Fruit fly (Drosophila melanogaster) whole organism, embryonic: ENCODE data around the gene Grip75.

Experiments used
- B-H2 ChIP-seq: fragments of 200-800 bp; sonication (Bioruptor generic); optimal IDR thresholded peaks from 2 replicates; lab custom pipeline; 2018; ENCODE audit warnings: missing biosample characterization, mild to moderate bottlenecking, missing genetic modification characterization
- CG10959 ChIP-seq: fragments of 200-800 bp; sonication (Bioruptor generic); IDR thresholded peaks from 2 replicates; pipeline ENCODE4 v1.3.6; 2022; ENCODE audit warnings: missing biosample characterization, missing genetic modification characterization
- CG12219 ChIP-seq: fragments of 200-800 bp; sonication (Bioruptor generic); optimal IDR thresholded peaks from 3 replicates; lab custom pipeline; 2018; ENCODE audit warnings: missing biosample characterization, mild to moderate bottlenecking, missing genetic modification characterization
- CG1233 ChIP-seq: fragments of 200-800 bp; sonication (Bioruptor generic); optimal IDR thresholded peaks from 4 replicates; lab custom pipeline; 2018; ENCODE audit warnings: missing biosample characterization, mild to moderate bottlenecking, missing genetic modification characterization
- CG12942 ChIP-seq: fragments of 200-800 bp; sonication (Bioruptor generic); optimal IDR thresholded peaks from 3 replicates; lab custom pipeline; 2016; ENCODE audit warnings: missing biosample characterization, missing genetic modification characterization
- CG14710 ChIP-seq: fragments of 200-800 bp; sonication (Bioruptor generic); optimal IDR thresholded peaks from 3 replicates; lab custom pipeline; 2019; ENCODE audit warnings: missing biosample characterization, mild to moderate bottlenecking, missing genetic modification characterization, moderate library complexity
- CG14965 ChIP-seq: fragments of 200-800 bp; sonication (Bioruptor generic); optimal IDR thresholded peaks from 2 replicates; lab custom pipeline; 2016; ENCODE audit warnings: missing biosample characterization, missing genetic modification characterization, borderline replicate concordance
- CG15269 ChIP-seq: fragments of 200-800 bp; sonication (Bioruptor generic); optimal IDR thresholded peaks from 2 replicates; lab custom pipeline; 2018; ENCODE audit warnings: missing biosample characterization, mild to moderate bottlenecking, missing genetic modification characterization, moderate library complexity
- CG15696 ChIP-seq: fragments of 200-800 bp; sonication (Bioruptor generic); optimal IDR thresholded peaks from 2 replicates; lab custom pipeline; 2019; ENCODE audit warnings: missing biosample characterization, mild to moderate bottlenecking, missing genetic modification characterization, moderate library complexity
- CG1602 ChIP-seq: fragments of 200-800 bp; sonication (Bioruptor generic); optimal IDR thresholded peaks from 3 replicates; lab custom pipeline; 2016; ENCODE audit warnings: missing biosample characterization, missing genetic modification characterization
- CG1603 ChIP-seq: fragments of 200-800 bp; sonication (Bioruptor generic); optimal IDR thresholded peaks from 2 replicates; lab custom pipeline; 2019; ENCODE audit warnings: missing biosample characterization, mild to moderate bottlenecking, missing genetic modification characterization, moderate library complexity
- CG1647 ChIP-seq: fragments of 200-800 bp; sonication (Bioruptor generic); optimal IDR thresholded peaks from 3 replicates; lab custom pipeline; 2016; ENCODE audit warnings: missing biosample characterization, missing genetic modification characterization
- CG2889 ChIP-seq: fragments of 200-800 bp; sonication (Bioruptor generic); IDR thresholded peaks from 3 replicates; pipeline ENCODE4 v1.3.6; 2022; ENCODE audit warnings: missing biosample characterization, missing genetic modification characterization
- CG30403 ChIP-seq: fragments of 200-800 bp; sonication (Bioruptor generic); optimal IDR thresholded peaks from 3 replicates; lab custom pipeline; 2016; ENCODE audit warnings: missing biosample characterization, missing genetic modification characterization
- CG32532 ChIP-seq: fragments of 200-800 bp; sonication (Bioruptor generic); IDR thresholded peaks from 2 replicates; pipeline ENCODE4 v1.3.6; 2022; ENCODE audit warnings: missing biosample characterization, missing genetic modification characterization
- CG34376 ChIP-seq: fragments of 200-800 bp; sonication (Bioruptor generic); optimal IDR thresholded peaks from 2 replicates; lab custom pipeline; 2018; ENCODE audit warnings: missing biosample characterization, mild to moderate bottlenecking, missing genetic modification characterization
- CG4404 ChIP-seq: fragments of 200-800 bp; sonication (Bioruptor generic); IDR thresholded peaks from 2 replicates; pipeline ENCODE4 v1.3.6; 2022; ENCODE audit warnings: missing biosample characterization, missing genetic modification characterization
- CG6765 ChIP-seq: fragments of 200-800 bp; sonication (Bioruptor generic); optimal IDR thresholded peaks from 3 replicates; lab custom pipeline; 2017; ENCODE audit warnings: missing biosample characterization, mild to moderate bottlenecking, missing genetic modification characterization
- CG7372 ChIP-seq: fragments of 200-800 bp; sonication (Bioruptor generic); IDR thresholded peaks from 2 replicates; pipeline ENCODE4 v1.3.6; 2022; ENCODE audit warnings: missing biosample characterization, missing genetic modification characterization
- CG8281 ChIP-seq: fragments of 200-800 bp; sonication (Bioruptor generic); optimal IDR thresholded peaks from 2 replicates; lab custom pipeline; 2018; ENCODE audit warnings: missing biosample characterization, mild to moderate bottlenecking, missing genetic modification characterization, moderate library complexity
- CG9609 ChIP-seq: fragments of 200-800 bp; sonication (Bioruptor generic); optimal IDR thresholded peaks from 3 replicates; lab custom pipeline; 2016; ENCODE audit warnings: missing biosample characterization, missing genetic modification characterization
- CG9817 ChIP-seq: fragments of 200-800 bp; sonication (Bioruptor generic); optimal IDR thresholded peaks from 2 replicates; lab custom pipeline; 2018; ENCODE audit warnings: missing biosample characterization, mild to moderate bottlenecking, missing genetic modification characterization, moderate library complexity
- Dll ChIP-seq: fragments of 200-800 bp; sonication (Bioruptor generic); IDR thresholded peaks from 4 replicates; pipeline ENCODE4 v1.3.6; 2022; ENCODE audit warnings: missing biosample characterization, missing genetic modification characterization; ENCODE audit not compliant: partially characterized antibody
- Elba2 ChIP-seq: fragments of 200-800 bp; sonication (Bioruptor generic); optimal IDR thresholded peaks from 3 replicates; lab custom pipeline; 2016; ENCODE audit warnings: missing biosample characterization, missing genetic modification characterization
- Gsc ChIP-seq: fragments of 200-800 bp; sonication (Bioruptor generic); IDR thresholded peaks from 2 replicates; pipeline ENCODE4 v1.3.6; 2022; ENCODE audit warnings: missing biosample characterization, missing genetic modification characterization
- HHEX ChIP-seq: fragments of 200-800 bp; sonication (Bioruptor generic); optimal IDR thresholded peaks from 3 replicates; lab custom pipeline; 2017; ENCODE audit warnings: missing biosample characterization, mild to moderate bottlenecking, missing genetic modification characterization, missing genetic modification reagents
- HLHmδ ChIP-seq: fragments of 200-800 bp; sonication (Bioruptor generic); optimal IDR thresholded peaks from 2 replicates; lab custom pipeline; 2018; ENCODE audit warnings: missing biosample characterization, mild to moderate bottlenecking, missing genetic modification characterization, moderate library complexity
- HmgD ChIP-seq: fragments of 200-800 bp; sonication (Bioruptor generic); optimal IDR thresholded peaks from 3 replicates; lab custom pipeline; 2016; ENCODE audit warnings: missing biosample characterization, missing genetic modification characterization
- Hmr ChIP-seq: fragments of 200-800 bp; sonication (Bioruptor generic); optimal IDR thresholded peaks from 3 replicates; lab custom pipeline; 2017; ENCODE audit warnings: mild to moderate bottlenecking, missing biosample characterization, missing genetic modification reagents, missing genetic modification characterization
- Hr78 ChIP-seq, 2 experiments: fragments of 200-800 bp in 1 of 2; fragments of >200 bp in 1 of 2; sonication (Bioruptor generic) in 1 of 2; optimal IDR thresholded peaks; 2 replicates each; lab custom pipeline; 2017 to 2019; ENCODE audit warnings: missing biosample characterization in 2 of 2, missing genetic modification characterization in 2 of 2, mild to moderate bottlenecking in 1 of 2, moderate library complexity in 1 of 2
- Med ChIP-seq: fragments of 200-800 bp; sonication (Bioruptor generic); peaks from one replicate; lab custom pipeline; 2016; ENCODE audit warnings: missing biosample characterization, missing genetic modification characterization, mild to moderate bottlenecking, inconsistent platforms, moderate library complexity
- NC2α ChIP-seq: fragments of 200-800 bp; sonication (Bioruptor generic); optimal IDR thresholded peaks from 2 replicates; lab custom pipeline; 2016; ENCODE audit warnings: missing biosample characterization, missing genetic modification characterization
- NC2β ChIP-seq: fragments of 200-800 bp; sonication (Bioruptor generic); optimal IDR thresholded peaks from 2 replicates; lab custom pipeline; 2016; ENCODE audit warnings: missing biosample characterization, missing genetic modification characterization
- Nf-YC ChIP-seq: fragments of 200-800 bp; optimal IDR thresholded peaks from 3 replicates; lab custom pipeline; 2019; ENCODE audit warnings: missing biosample characterization, mild to moderate bottlenecking, missing genetic modification characterization, moderate library complexity
- danr ChIP-seq: fragments of 200-800 bp; sonication (Bioruptor generic); IDR thresholded peaks from 2 replicates; pipeline ENCODE4 v1.3.6; 2022; ENCODE audit warnings: missing biosample characterization, missing genetic modification characterization
- dpn ChIP-seq, 2 experiments: fragments of 200-800 bp; sonication (Bioruptor generic); optimal IDR thresholded peaks; 3 replicates each; lab custom pipeline; 2016; ENCODE audit warnings: missing biosample characterization in 2 of 2, missing genetic modification characterization in 2 of 2
- ftz-f1 ChIP-seq: fragments of 200-800 bp; sonication (Bioruptor generic); optimal IDR thresholded peaks from 2 replicates; lab custom pipeline; 2016; ENCODE audit warnings: missing biosample characterization, missing genetic modification characterization
- hth ChIP-seq: fragments of >200 bp; optimal IDR thresholded peaks from 2 replicates; lab custom pipeline; 2017; ENCODE audit warnings: inconsistent platforms
- jing ChIP-seq: fragments of 200-800 bp; sonication (Bioruptor generic); optimal IDR thresholded peaks from 2 replicates; lab custom pipeline; 2018; ENCODE audit warnings: missing biosample characterization, mild to moderate bottlenecking, missing genetic modification characterization
- jumu ChIP-seq: fragments of 200-800 bp; sonication (Bioruptor generic); optimal IDR thresholded peaks from 3 replicates; lab custom pipeline; 2016; ENCODE audit warnings: missing biosample characterization, missing genetic modification characterization
- lilli ChIP-seq: fragments of 200-800 bp; sonication (Bioruptor generic); optimal IDR thresholded peaks from 3 replicates; lab custom pipeline; 2016; ENCODE audit warnings: missing biosample characterization, missing genetic modification characterization
- p53 ChIP-seq: fragments of 200-800 bp; sonication (Bioruptor generic); optimal IDR thresholded peaks from 2 replicates; lab custom pipeline; 2016; ENCODE audit warnings: missing biosample characterization, missing genetic modification characterization
- pan ChIP-seq, 4 experiments: fragments of >200 bp in 3 of 4; fragments of 200-800 bp in 1 of 4; sonication (Bioruptor generic) in 1 of 4; optimal IDR thresholded peaks in 3 of 4; IDR thresholded peaks in 1 of 4; 2 replicates each; pipeline versions ENCODE4 v1.3.6 to Lab custom; 2017 to 2022; ENCODE audit warnings: missing biosample characterization in 2 of 4, missing genetic modification characterization in 2 of 4, mixed read lengths in 1 of 4
- peb ChIP-seq: fragments of 200-800 bp; sonication (Bioruptor generic); IDR thresholded peaks from 2 replicates; pipeline ENCODE4 v1.3.6; 2022; ENCODE audit warnings: missing biosample characterization, missing genetic modification characterization
- pnt ChIP-seq: fragments of 200-800 bp; sonication (Bioruptor generic); optimal IDR thresholded peaks from 3 replicates; lab custom pipeline; 2016; ENCODE audit warnings: missing biosample characterization, missing genetic modification characterization
- sisA ChIP-seq: fragments of 200-800 bp; sonication (Bioruptor generic); IDR thresholded peaks from 2 replicates; pipeline ENCODE4 v1.3.6; 2022; ENCODE audit warnings: missing biosample characterization, missing genetic modification characterization
- so ChIP-seq: fragments of 200-800 bp; sonication (Bioruptor generic); IDR thresholded peaks from 3 replicates; pipeline ENCODE4 v1.3.6; 2022; ENCODE audit warnings: missing biosample characterization, missing genetic modification characterization
- tio ChIP-seq: fragments of 200-800 bp; sonication (Bioruptor generic); optimal IDR thresholded peaks from 2 replicates; lab custom pipeline; 2017; ENCODE audit warnings: missing biosample characterization, missing genetic modification characterization, inconsistent platforms
- trh ChIP-seq: fragments of 200-800 bp; sonication (Bioruptor generic); optimal IDR thresholded peaks from 2 replicates; lab custom pipeline; 2016; ENCODE audit warnings: missing biosample characterization, missing genetic modification characterization
- unpg ChIP-seq: fragments of 200-800 bp; sonication (Bioruptor generic); optimal IDR thresholded peaks from 3 replicates; lab custom pipeline; 2018; ENCODE audit warnings: missing biosample characterization, mild to moderate bottlenecking, missing genetic modification characterization, moderate library complexity

Grip75 gene

DNA sequence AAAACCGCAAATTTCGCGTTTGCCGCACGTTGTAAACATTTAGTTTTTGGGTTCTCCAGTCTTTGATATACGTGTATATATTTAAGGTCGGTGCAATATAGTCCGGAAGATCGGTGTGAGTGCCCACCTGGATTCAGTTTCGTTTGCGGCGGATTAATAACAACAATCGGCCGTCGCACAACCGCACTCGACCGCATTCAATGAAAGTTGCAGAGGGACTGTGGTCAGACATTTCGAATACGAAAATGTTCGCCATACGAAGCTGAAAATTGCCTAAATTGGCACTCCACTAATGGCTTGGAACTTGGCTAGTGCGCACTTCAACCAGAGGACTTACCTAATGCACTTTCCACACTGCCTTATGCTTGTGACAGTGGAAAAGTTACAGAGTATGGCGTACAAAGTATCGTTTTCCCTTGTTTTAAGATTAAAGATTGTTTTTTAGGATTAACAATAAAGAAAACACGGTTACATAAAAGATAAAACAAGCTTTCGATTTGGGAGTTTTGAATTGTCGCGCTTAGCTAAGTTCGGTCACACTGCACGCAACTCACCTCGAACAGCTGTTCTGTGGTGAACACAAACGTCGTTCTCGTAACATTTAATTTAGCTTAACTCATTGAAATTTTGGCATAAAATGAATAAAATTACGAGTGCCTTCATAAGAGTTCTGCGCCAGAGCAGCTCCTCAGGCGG is 23.6 kb downstream of the Grip75 start, which contains the start of the genes Myo31DF and CG6094 (continued):
- no peak for TF ChIP-seq peb (GFP tag; lab: Robert Waterston, UW)
- no peak for TF ChIP-seq CG10959 (GFP tag; lab: Robert Waterston, UW)
- TF ChIP-seq NC2α = no peak
- peak; percentile 55 for TF ChIP-seq B-H2 (GFP tag; lab: Kevin White, UChicago)
- TF ChIP-seq CG14965 (GFP tag; lab: Kevin White, UChicago) = no peak
- TF ChIP-seq Elba2 (GFP tag; lab: Kevin White, UChicago) = no peak
- TF ChIP-seq CG14710 (tag; lab: Kevin White, UChicago) = peak; percentile 81
- peak; percentile 79 for TF ChIP-seq HLHmδ (GFP tag; lab: Kevin White, UChicago)
- TF ChIP-seq pan (optimal IDR thresholded peaks at IDR 0.05; lab: Kevin White, UChicago) = no peak
- TF ChIP-seq pan (GFP tag; optimal IDR thresholded peaks at IDR 0.05 in 1 of 2, IDR thresholded peaks at IDR 0.05 in 1 of 2) = peak in 1 of 2 experiments; percentile 17
- peak; percentile 58 for TF ChIP-seq jumu
- TF ChIP-seq CG1603 = peak; percentile 81
- TF ChIP-seq p53 (GFP tag; lab: Kevin White, UChicago) = no peak
- TF ChIP-seq Dll (GFP tag; lab: Robert Waterston, UW) = no peak
- no peak for TF ChIP-seq CG1602 (GFP tag; lab: Kevin White, UChicago)
- TF ChIP-seq CG8281 (tag; lab: Kevin White, UChicago) = no peak
- TF ChIP-seq CG12219 (GFP tag; lab: Kevin White, UChicago) = no peak
- TF ChIP-seq NC2β (GFP tag; lab: Kevin White, UChicago) = peak; percentile 39
- peak; percentile 51 for TF ChIP-seq lilli (GFP tag; lab: Kevin White, UChicago)
- TF ChIP-seq Gsc (GFP tag; lab: Robert Waterston, UW) = no peak
- peak; percentile 8 for TF ChIP-seq CG15696 (tag; lab: Kevin White, UChicago)
- peak; percentile 12 for TF ChIP-seq HHEX (GFP tag; lab: Kevin White, UChicago)
- no peak for TF ChIP-seq hth (lab: Kevin White, UChicago)
- no peak for TF ChIP-seq tio
- no peak for TF ChIP-seq unpg (GFP tag; lab: Kevin White, UChicago)
- peak; percentile 56 for TF ChIP-seq Hmr (GFP tag; lab: Kevin White, UChicago)
- peak; percentile 16 to 39 for TF ChIP-seq dpn (GFP tag; optimal IDR thresholded peaks at IDR 0.05; lab: Kevin White, UChicago)
- no peak for TF ChIP-seq sisA (GFP tag; lab: Robert Waterston, UW)
- TF ChIP-seq danr = no peak
- TF ChIP-seq CG1233 (GFP tag; lab: Kevin White, UChicago) = no peak
- peak; percentile 7 for TF ChIP-seq pnt (GFP tag; lab: Kevin White, UChicago)
- no peak for TF ChIP-seq CG15269 (tag; lab: Kevin White, UChicago)
- peak; percentile 48 for TF ChIP-seq ftz-f1 (GFP tag; lab: Kevin White, UChicago)
- TF ChIP-seq CG6765 (GFP tag; lab: Kevin White, UChicago) = peak; percentile 47
- TF ChIP-seq CG12942 = peak; percentile 6
- peak; percentile 54 for TF ChIP-seq CG34376 (GFP tag; lab: Kevin White, UChicago)
- TF ChIP-seq CG2889 (GFP tag; lab: Robert Waterston, UW) = no peak
- peak; percentile 19 for TF ChIP-seq Nf-YC (tag; lab: Kevin White, UChicago)
- TF ChIP-seq trh (GFP tag; lab: Kevin White, UChicago) = no peak
- TF ChIP-seq CG9817 (tag; lab: Kevin White, UChicago) = peak; percentile 13
- no peak for TF ChIP-seq CG1647 (GFP tag; lab: Kevin White, UChicago)
- TF ChIP-seq CG30403 = no peak
- peak; percentile 93 for TF ChIP-seq Med (GFP tag; lab: Kevin White, UChicago)
- TF ChIP-seq CG32532 (GFP tag; lab: Robert Waterston, UW) = peak; percentile 51; the same call in 1 of the 2 replicates
- TF ChIP-seq CG9609 (GFP tag; lab: Kevin White, UChicago) = peak; percentile 34
- TF ChIP-seq so (GFP tag; lab: Robert Waterston, UW) = no peak
- no peak for TF ChIP-seq CG7372 (GFP tag; lab: Robert Waterston, UW)
- no peak for TF ChIP-seq Hr78 (GFP tag; optimal IDR thresholded peaks at IDR 0.05; lab: Kevin White, UChicago)
- peak; percentile 56 for TF ChIP-seq HmgD (GFP tag; lab: Kevin White, UChicago)
- no peak for TF ChIP-seq jing (GFP tag; lab: Kevin White, UChicago)
- no peak for TF ChIP-seq CG4404 (GFP tag; lab: Robert Waterston, UW)
